Worm (Caenorhabditis elegans) whole organism, late embryonic: ENCODE data around the gene rol-3.

ENCODE experiments used
- K02D7.2 ChIP-seq: sonication (generic microtip); optimal IDR thresholded peaks from 2 replicates; lab custom pipeline; 2017; ENCODE audit warnings: mild to moderate bottlenecking, missing genetic modification characterization, missing compliant biosample characterization
- K09A11.1 ChIP-seq: sonication (generic microtip); optimal IDR thresholded peaks from 2 replicates; lab custom pipeline; 2017; ENCODE audit warnings: antibody characterized with exemption, mild to moderate bottlenecking, missing genetic modification characterization, missing compliant biosample characterization; ENCODE audit not compliant: insufficient read depth
- ceh-14 ChIP-seq: sonication (generic microtip); optimal IDR thresholded peaks from 2 replicates; lab custom pipeline; 2016; ENCODE audit warnings: missing genotype, missing genetic modification characterization, missing compliant biosample characterization
- ceh-18 ChIP-seq: sonication (generic microtip); optimal IDR thresholded peaks from 2 replicates; lab custom pipeline; 2016; ENCODE audit warnings: missing genetic modification characterization, missing compliant biosample characterization
- fkh-10 ChIP-seq: fragments of 150-350 bp; optimal IDR thresholded peaks from 2 replicates; lab custom pipeline; 2014; ENCODE audit warnings: missing biosample characterization, missing genetic modification reagents, missing genetic modification characterization
- nfya-1 ChIP-seq: sonication (generic microtip); optimal IDR thresholded peaks from 2 replicates; lab custom pipeline; 2017; ENCODE audit warnings: missing genetic modification characterization, mild to moderate bottlenecking, missing compliant biosample characterization, antibody characterized with exemption, moderate library complexity
- nhr-11 ChIP-seq: fragments of 150-350 bp; optimal IDR thresholded peaks from 2 replicates; lab custom pipeline; 2014; ENCODE audit warnings: missing biosample characterization, missing genetic modification characterization
- nhr-232 ChIP-seq: sonication (generic microtip); optimal IDR thresholded peaks from 2 replicates; lab custom pipeline; 2016; ENCODE audit warnings: missing genetic modification characterization, missing compliant biosample characterization
- pqm-1 ChIP-seq: sonication (generic microtip); optimal IDR thresholded peaks from 2 replicates; lab custom pipeline; 2016; ENCODE audit warnings: missing genetic modification characterization, missing compliant biosample characterization
- pros-1 ChIP-seq: fragments of 150-350 bp; optimal IDR thresholded peaks from 2 replicates; lab custom pipeline; 2014; ENCODE audit warnings: missing biosample characterization, missing genetic modification reagents, missing genetic modification characterization
- rnt-1 ChIP-seq: sonication (generic microtip); optimal IDR thresholded peaks from 2 replicates; lab custom pipeline; 2016; ENCODE audit warnings: missing genetic modification characterization, missing compliant biosample characterization
- tbx-7 ChIP-seq: sonication (generic microtip); optimal IDR thresholded peaks from 2 replicates; lab custom pipeline; 2016; ENCODE audit warnings: missing genotype, missing genetic modification characterization, missing compliant biosample characterization
- ttx-3 ChIP-seq: sonication (generic microtip); optimal IDR thresholded peaks from 2 replicates; lab custom pipeline; 2016; ENCODE audit warnings: missing genetic modification reagents, missing genetic modification characterization, missing compliant biosample characterization
- unc-86 ChIP-seq: sonication (generic microtip); optimal IDR thresholded peaks from 2 replicates; lab custom pipeline; 2016; ENCODE audit warnings: missing genetic modification characterization, missing compliant biosample characterization

ce11 chrV:8217661-8218265, 20.4 kb downstream of the rol-3 start, which contains the start of gene K07C11.8:
- TF ChIP-seq rnt-1 (tag; lab: Kevin White, UChicago) (no peak), nhr-232 (tag; lab: Kevin White, UChicago) (no peak), fkh-10 (no peak), pros-1 (tag; lab: Kevin White, UChicago) (no peak), ceh-18 (no peak), K02D7.2 (tag; lab: Kevin White, UChicago) (no peak), K09A11.1 (tag; lab: Kevin White, UChicago) (no peak), ceh-14 (no peak), nhr-11 (tag; lab: Kevin White, UChicago) (no peak), pqm-1 (no peak), ttx-3 (no peak), nfya-1 (tag; lab: Kevin White, UChicago) (no peak), unc-86 (tag; lab: Kevin White, UChicago) (no peak), tbx-7 (no peak)
